Fruit fly (Drosophila melanogaster) whole organism, prepupa: ENCODE measurements around the gene TSG101.
A peak's percentile ranks its signal among the peaks of the same experiment; 100 is the strongest.

Experiments used
- CG10669 ChIP-seq: fragments of 200-800 bp; sonication (Bioruptor generic); optimal IDR thresholded peaks from 3 replicates; lab custom pipeline; 2018; ENCODE audit warnings: missing biosample characterization, mild to moderate bottlenecking, missing genetic modification characterization, moderate library complexity
- CG11762 ChIP-seq: fragments of 200-800 bp; sonication (Bioruptor generic); optimal IDR thresholded peaks from 3 replicates; lab custom pipeline; 2016; ENCODE audit warnings: missing biosample characterization, missing genetic modification characterization; ENCODE audit not compliant: insufficient read depth
- CG11902 ChIP-seq: fragments of 200-800 bp; sonication (Bioruptor generic); optimal IDR thresholded peaks from 3 replicates; lab custom pipeline; 2016; ENCODE audit warnings: missing biosample characterization, missing genetic modification characterization
- CG15336 ChIP-seq: fragments of 200-800 bp; sonication (Bioruptor generic); IDR thresholded peaks from 2 replicates; pipeline ENCODE4 v1.3.6; 2022; ENCODE audit warnings: missing biosample characterization, missing genetic modification characterization
- CG1621 ChIP-seq: fragments of 200-800 bp; sonication (Bioruptor generic); optimal IDR thresholded peaks from 3 replicates; lab custom pipeline; 2018; ENCODE audit warnings: missing biosample characterization, mild to moderate bottlenecking, missing genetic modification characterization
- CG3032 ChIP-seq: fragments of 200-800 bp; optimal IDR thresholded peaks from 2 replicates; lab custom pipeline; 2019; ENCODE audit warnings: missing biosample characterization, mild to moderate bottlenecking, missing genetic modification characterization, moderate library complexity
- CG31627 ChIP-seq: fragments of 200-800 bp; sonication (Bioruptor generic); optimal IDR thresholded peaks from 3 replicates; lab custom pipeline; 2016; ENCODE audit warnings: missing biosample characterization, missing genetic modification characterization
- CG32006 ChIP-seq: fragments of 200-800 bp; sonication (Bioruptor generic); optimal IDR thresholded peaks from 3 replicates; lab custom pipeline; 2017; ENCODE audit warnings: missing biosample characterization, mild to moderate bottlenecking, missing genetic modification characterization
- CG34406 ChIP-seq: fragments of 200-800 bp; sonication (Bioruptor generic); optimal IDR thresholded peaks from 3 replicates; lab custom pipeline; 2016; ENCODE audit warnings: missing biosample characterization, missing genetic modification characterization
- CG3919 ChIP-seq: fragments of 200-800 bp; sonication (Bioruptor generic); optimal IDR thresholded peaks from 3 replicates; lab custom pipeline; 2016; ENCODE audit warnings: missing biosample characterization, missing genetic modification characterization
- CG4318 ChIP-seq: fragments of 200-800 bp; sonication (Bioruptor generic); optimal IDR thresholded peaks from 3 replicates; lab custom pipeline; 2017; ENCODE audit warnings: missing biosample characterization, mild to moderate bottlenecking, missing genetic modification characterization
- CG6792 ChIP-seq: fragments of 200-800 bp; sonication (Bioruptor generic); optimal IDR thresholded peaks from 3 replicates; lab custom pipeline; 2016; ENCODE audit warnings: missing biosample characterization, missing genetic modification characterization
- CG6808 ChIP-seq: fragments of 200-800 bp; sonication (Bioruptor generic); optimal IDR thresholded peaks from 3 replicates; lab custom pipeline; 2017; ENCODE audit warnings: missing biosample characterization, missing genetic modification characterization, mild to moderate bottlenecking, moderate library complexity, missing genetic modification reagents
- CG6854 ChIP-seq: fragments of 200-800 bp; sonication (Bioruptor generic); optimal IDR thresholded peaks from 2 replicates; lab custom pipeline; 2017; ENCODE audit warnings: missing biosample characterization, mild to moderate bottlenecking, missing genetic modification characterization
- CG7368 ChIP-seq: fragments of 200-800 bp; sonication (Bioruptor generic); optimal IDR thresholded peaks from 3 replicates; lab custom pipeline; 2016; ENCODE audit warnings: missing biosample characterization, missing genetic modification characterization
- CG8119 ChIP-seq: fragments of 200-800 bp; sonication (Bioruptor generic); IDR thresholded peaks from 3 replicates; pipeline ENCODE4 v1.3.6; 2022; ENCODE audit warnings: missing biosample characterization, missing genetic modification characterization
- CG8319 ChIP-seq: fragments of 200-800 bp; sonication (Bioruptor generic); optimal IDR thresholded peaks from 3 replicates; lab custom pipeline; 2016; ENCODE audit warnings: missing biosample characterization, missing genetic modification characterization
- CG9139 ChIP-seq: fragments of 200-800 bp; sonication (Bioruptor generic); optimal IDR thresholded peaks from 3 replicates; lab custom pipeline; 2017; ENCODE audit warnings: missing biosample characterization, mild to moderate bottlenecking, missing genetic modification characterization
- Eip75B ChIP-seq: fragments of 200-800 bp; sonication (Bioruptor generic); optimal IDR thresholded peaks from 3 replicates; lab custom pipeline; 2016; ENCODE audit warnings: missing biosample characterization, missing genetic modification characterization
- Eip78C ChIP-seq: fragments of 200-800 bp; sonication (Bioruptor generic); peaks from one replicate; lab custom pipeline; 2016; ENCODE audit warnings: missing biosample characterization, missing genetic modification characterization
- Ets21C ChIP-seq: fragments of 200-800 bp; sonication (Bioruptor generic); optimal IDR thresholded peaks from 3 replicates; lab custom pipeline; 2016; ENCODE audit warnings: missing biosample characterization, missing genetic modification characterization
- Ets96B ChIP-seq: fragments of 200-800 bp; optimal IDR thresholded peaks from 2 replicates; lab custom pipeline; 2019; ENCODE audit warnings: missing biosample characterization, mild to moderate bottlenecking, missing genetic modification characterization, moderate library complexity
- Gug ChIP-seq: fragments of 200-800 bp; sonication (Bioruptor generic); IDR thresholded peaks from 2 replicates; pipeline ENCODE4 v1.3.6; 2022; ENCODE audit warnings: missing biosample characterization, missing genetic modification characterization
- Hr39 ChIP-seq: fragments of 200-800 bp; sonication (Bioruptor generic); optimal IDR thresholded peaks from 2 replicates; lab custom pipeline; 2016; ENCODE audit warnings: missing biosample characterization, missing genetic modification characterization
- Hr4 ChIP-seq: fragments of 200-800 bp; sonication (Bioruptor generic); optimal IDR thresholded peaks from 3 replicates; lab custom pipeline; 2016; ENCODE audit warnings: missing biosample characterization, missing genetic modification characterization
- Lpt ChIP-seq: fragments of 200-800 bp; sonication (Bioruptor generic); optimal IDR thresholded peaks from 3 replicates; lab custom pipeline; 2016; ENCODE audit warnings: missing biosample characterization, missing genetic modification characterization
- Met ChIP-seq: fragments of 200-800 bp; sonication (Bioruptor generic); optimal IDR thresholded peaks from 3 replicates; lab custom pipeline; 2016; ENCODE audit warnings: missing biosample characterization, missing genetic modification characterization
- OdsH ChIP-seq: fragments of 200-800 bp; sonication (Bioruptor generic); optimal IDR thresholded peaks from 3 replicates; lab custom pipeline; 2016; ENCODE audit warnings: missing biosample characterization, missing genetic modification characterization
- Smox ChIP-seq: fragments of 200-800 bp; sonication (Bioruptor generic); optimal IDR thresholded peaks from 3 replicates; lab custom pipeline; 2016; ENCODE audit warnings: missing biosample characterization, missing genetic modification characterization
- Sox102F ChIP-seq: fragments of 200-800 bp; sonication (Bioruptor generic); optimal IDR thresholded peaks from 2 replicates; lab custom pipeline; 2016; ENCODE audit warnings: missing biosample characterization, mild to moderate bottlenecking, missing genetic modification characterization
- Sox14 ChIP-seq: fragments of 200-800 bp; sonication (Bioruptor generic); optimal IDR thresholded peaks from 3 replicates; lab custom pipeline; 2016; ENCODE audit warnings: missing biosample characterization, missing genetic modification characterization
- Sox15 ChIP-seq: fragments of 200-800 bp; sonication (Bioruptor generic); optimal IDR thresholded peaks from 3 replicates; lab custom pipeline; 2016; ENCODE audit warnings: missing biosample characterization, missing genetic modification characterization
- acj6 ChIP-seq: fragments of 200-800 bp; sonication (Bioruptor generic); optimal IDR thresholded peaks from 3 replicates; lab custom pipeline; 2016; ENCODE audit warnings: missing biosample characterization, missing genetic modification characterization
- dsx ChIP-seq: fragments of 200-800 bp; optimal IDR thresholded peaks from 3 replicates; lab custom pipeline; 2019; ENCODE audit warnings: missing biosample characterization, mild to moderate bottlenecking, missing genetic modification characterization, moderate library complexity; ENCODE audit not compliant: poor library complexity, severe bottlenecking
- fd59A ChIP-seq: fragments of 200-800 bp; sonication (Bioruptor generic); optimal IDR thresholded peaks from 2 replicates; lab custom pipeline; 2017; ENCODE audit warnings: missing biosample characterization, mild to moderate bottlenecking, missing genetic modification characterization, missing genetic modification reagents
- fd85E ChIP-seq: fragments of 200-800 bp; sonication (Bioruptor generic); optimal IDR thresholded peaks from 3 replicates; lab custom pipeline; 2016; ENCODE audit warnings: missing biosample characterization, missing genetic modification characterization
- fkh ChIP-seq: fragments of 200-800 bp; sonication (Bioruptor generic); optimal IDR thresholded peaks from 3 replicates; lab custom pipeline; 2017; ENCODE audit warnings: missing biosample characterization, mild to moderate bottlenecking, missing genetic modification characterization, moderate library complexity
- lz ChIP-seq: fragments of 200-800 bp; sonication (Bioruptor generic); optimal IDR thresholded peaks from 3 replicates; lab custom pipeline; 2016; ENCODE audit warnings: missing biosample characterization, missing genetic modification characterization
- net ChIP-seq: fragments of 200-800 bp; sonication (Bioruptor generic); optimal IDR thresholded peaks from 3 replicates; lab custom pipeline; 2016; ENCODE audit warnings: missing biosample characterization, missing genetic modification characterization
- pdm3 ChIP-seq: fragments of 200-800 bp; sonication (Bioruptor generic); optimal IDR thresholded peaks from 3 replicates; lab custom pipeline; 2016; ENCODE audit warnings: missing biosample characterization, missing genetic modification characterization
- salr ChIP-seq, 2 experiments: fragments of 200-800 bp; sonication (Bioruptor generic); optimal IDR thresholded peaks; 3 replicates each; lab custom pipeline; 2016 to 2018; ENCODE audit warnings: missing biosample characterization in 2 of 2, missing genetic modification characterization in 2 of 2, mild to moderate bottlenecking in 1 of 2
- spab ChIP-seq: fragments of 200-800 bp; sonication (Bioruptor generic); optimal IDR thresholded peaks from 2 replicates; lab custom pipeline; 2017; ENCODE audit warnings: missing biosample characterization, mild to moderate bottlenecking, missing genetic modification characterization, missing genetic modification reagents
- ss ChIP-seq, 2 experiments: fragments of 200-800 bp; sonication (Bioruptor generic); optimal IDR thresholded peaks; 2 replicates in 1 of 2; 3 replicates in 1 of 2; lab custom pipeline; 2017 to 2018; ENCODE audit warnings: mild to moderate bottlenecking in 2 of 2, missing biosample characterization in 2 of 2, missing genetic modification characterization in 2 of 2, moderate library complexity in 1 of 2
- topi ChIP-seq: fragments of 200-800 bp; sonication (Bioruptor generic); optimal IDR thresholded peaks from 3 replicates; lab custom pipeline; 2016; ENCODE audit warnings: missing biosample characterization, missing genetic modification characterization

Gene TSG101

DNA sequence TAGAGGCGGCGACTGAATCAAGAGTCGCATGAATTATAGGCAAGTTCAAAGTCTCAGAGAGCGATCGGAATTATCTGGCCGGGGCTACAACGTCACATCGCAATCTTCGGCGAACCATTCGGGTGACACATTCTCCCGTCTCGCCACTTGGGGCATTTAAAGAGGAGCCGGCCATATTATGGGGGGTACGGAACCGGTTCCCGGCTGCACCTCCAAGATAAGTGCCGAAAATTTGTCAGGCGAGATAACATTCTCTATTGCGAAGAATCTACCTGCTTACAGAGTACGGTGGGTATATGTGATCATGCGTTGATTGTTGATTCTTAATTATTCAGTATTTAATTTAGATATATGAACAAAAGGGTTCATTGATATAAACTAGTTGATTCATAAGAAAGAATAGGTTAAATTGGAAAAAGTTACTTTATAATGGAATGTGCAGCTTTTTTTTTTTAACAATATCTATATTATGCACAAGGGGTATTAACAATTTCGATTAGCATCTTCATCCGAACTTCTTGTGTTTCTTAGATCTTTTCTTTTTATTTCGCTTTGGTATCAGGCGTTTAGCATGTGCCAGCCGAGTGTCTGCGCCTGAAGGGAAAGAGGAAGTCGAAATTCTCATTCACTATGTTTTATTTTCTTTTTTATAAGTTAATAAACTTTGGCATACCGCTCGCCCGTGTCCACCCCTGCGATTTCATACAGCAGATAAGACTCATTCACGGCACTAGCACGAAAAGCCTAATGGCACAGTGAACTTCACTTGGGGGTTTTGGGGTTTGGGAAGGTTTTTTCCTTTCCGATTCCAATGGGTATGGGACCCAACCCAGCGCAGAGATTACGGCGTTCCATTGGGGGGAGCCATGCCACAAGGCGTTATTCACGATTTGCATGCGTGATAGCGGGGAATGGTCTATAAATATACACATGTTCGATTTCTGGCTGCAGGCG is 40.3 kb upstream of the TSG101 start (continued):
- TF ChIP-seq Sox102F (GFP tag; lab: Kevin White, UChicago): peak; percentile 48
- peak; percentile 39 for TF ChIP-seq CG6854 (GFP tag; lab: Kevin White, UChicago)
- no peak for TF ChIP-seq CG3919 (GFP tag; lab: Kevin White, UChicago)
- TF ChIP-seq CG15336 (GFP tag; lab: Robert Waterston, UW): peak; percentile 54; the same call in 1 of the 2 replicates
- TF ChIP-seq Smox (GFP tag; lab: Kevin White, UChicago): peak; percentile 56
- no peak for TF ChIP-seq Lpt (GFP tag; lab: Kevin White, UChicago)
- peak; percentile 22 for TF ChIP-seq CG4318 (GFP tag; lab: Kevin White, UChicago)
- TF ChIP-seq CG32006 (GFP tag; lab: Kevin White, UChicago): peak; percentile 68
- peak; percentile 14 for TF ChIP-seq Eip78C (GFP tag; lab: Kevin White, UChicago)
- TF ChIP-seq CG1621 (tag; lab: Kevin White, UChicago): no peak
- TF ChIP-seq Met (GFP tag; lab: Kevin White, UChicago): peak; percentile 64
- TF ChIP-seq CG3032 (tag; lab: Kevin White, UChicago): no peak
- no peak for TF ChIP-seq Eip75B
- TF ChIP-seq Hr39: peak; percentile 49
- no peak for TF ChIP-seq CG6792

DNA sequence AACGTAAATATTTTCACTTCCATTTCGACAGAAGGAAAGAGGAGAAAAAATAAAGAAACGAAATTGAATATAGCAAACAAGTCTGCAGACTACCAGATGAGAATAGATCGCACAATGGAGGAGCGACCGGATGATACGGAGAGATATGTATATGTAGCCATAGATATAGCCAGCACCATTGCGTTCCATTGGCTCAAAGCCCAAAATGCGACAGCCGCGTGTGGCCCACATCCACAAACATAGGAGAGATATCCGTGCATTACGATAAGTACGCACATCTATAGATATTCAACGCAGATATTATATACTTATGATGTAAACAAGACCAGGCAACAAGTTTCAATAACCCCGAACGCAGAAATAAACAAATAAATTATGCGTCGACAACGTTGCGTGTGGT is 38.8 kb upstream of the TSG101 start:
- no peak for TF ChIP-seq CG8319 (GFP tag; lab: Kevin White, UChicago)
- TF ChIP-seq CG9139 (GFP tag; lab: Kevin White, UChicago): peak; percentile 39
- TF ChIP-seq ss (GFP tag; optimal IDR thresholded peaks at IDR 0.05; lab: Kevin White, UChicago): peak; percentile 43 to 58
- TF ChIP-seq Ets21C: no peak
- TF ChIP-seq CG6808 (GFP tag; lab: Kevin White, UChicago): peak; percentile 50
- no peak for TF ChIP-seq pdm3

DNA sequence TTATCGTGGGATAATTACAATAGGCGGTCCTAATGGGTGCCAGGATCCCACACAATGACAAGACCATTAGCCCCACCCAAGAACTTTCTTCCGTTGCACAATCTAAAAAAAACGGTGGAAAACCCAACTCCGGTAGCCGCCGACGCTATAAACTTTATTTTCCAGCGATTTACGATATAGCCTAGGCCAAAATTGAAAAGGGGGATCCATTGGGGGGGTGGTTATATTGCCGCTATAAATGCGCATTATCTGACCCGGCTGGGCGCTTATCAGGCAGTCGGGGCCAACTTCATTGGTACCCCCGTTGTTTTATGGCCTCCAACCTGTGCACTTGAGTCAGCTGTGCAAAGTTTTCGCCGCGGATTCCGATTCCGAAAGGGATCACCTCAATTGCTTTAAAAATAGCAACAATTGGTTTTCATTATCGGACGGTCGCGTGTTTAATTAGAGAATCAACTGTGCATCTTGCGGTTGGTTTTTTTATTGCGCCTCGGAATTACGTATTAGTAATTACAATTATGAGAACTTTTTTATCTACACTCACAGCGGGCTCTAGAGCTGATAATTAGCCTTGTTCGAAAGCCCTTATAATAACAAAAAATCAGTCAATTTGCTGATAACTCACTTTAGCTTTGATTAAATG is 38.3 kb upstream of the TSG101 start:
- TF ChIP-seq fkh (GFP tag; lab: Kevin White, UChicago) (no peak), Ets21C (no peak), topi (GFP tag; lab: Kevin White, UChicago) (peak; percentile 13), Sox14 (GFP tag; lab: Kevin White, UChicago) (no peak), CG8119 (GFP tag; lab: Robert Waterston, UW) (no peak), Ets96B (tag; lab: Kevin White, UChicago) (no peak), ss (GFP tag; optimal IDR thresholded peaks at IDR 0.05; lab: Kevin White, UChicago) (no peak), CG6808 (GFP tag; lab: Kevin White, UChicago) (no peak), fd59A (GFP tag; lab: Kevin White, UChicago) (no peak), OdsH (GFP tag; lab: Kevin White, UChicago) (no peak), CG34406 (GFP tag; lab: Kevin White, UChicago) (no peak), net (no peak), Smox (GFP tag; lab: Kevin White, UChicago) (peak; percentile 8), dsx (GFP tag; lab: Kevin White, UChicago) (no peak), CG10669 (GFP tag; lab: Kevin White, UChicago) (no peak), salr (GFP tag; optimal IDR thresholded peaks at IDR 0.05; lab: Kevin White, UChicago) (no peak), CG11762 (GFP tag; lab: Kevin White, UChicago) (no peak), fd85E (no peak), Met (GFP tag; lab: Kevin White, UChicago) (peak; percentile 16), acj6 (GFP tag; lab: Kevin White, UChicago) (no peak), CG7368 (GFP tag; lab: Kevin White, UChicago) (no peak), Gug (GFP tag; lab: Robert Waterston, UW) (0 out of 2 replicates have a peak, but pooled peaks have one; percentile 10), CG11902 (GFP tag; lab: Kevin White, UChicago) (no peak), spab (GFP tag; lab: Kevin White, UChicago) (no peak), CG4318 (GFP tag; lab: Kevin White, UChicago) (no peak), CG31627 (no peak), Hr4 (GFP tag; lab: Kevin White, UChicago) (no peak), Sox15 (GFP tag; lab: Kevin White, UChicago) (no peak), Hr39 (no peak), CG9139 (GFP tag; lab: Kevin White, UChicago) (no peak), lz (GFP tag; lab: Kevin White, UChicago) (no peak), CG8319 (GFP tag; lab: Kevin White, UChicago) (no peak)
